Worm (Caenorhabditis elegans) whole organism, late embryonic: ENCODE results near the gene fbxb-98.

ENCODE experiments used
- ets-4 ChIP-seq: sonication (generic microtip); optimal IDR thresholded peaks from 2 replicates; lab custom pipeline; 2016; ENCODE audit warnings: missing genetic modification characterization, missing compliant biosample characterization
- fkh-10 ChIP-seq: fragments of 150-350 bp; optimal IDR thresholded peaks from 2 replicates; lab custom pipeline; 2014; ENCODE audit warnings: missing biosample characterization, missing genetic modification reagents, missing genetic modification characterization

DNA sequence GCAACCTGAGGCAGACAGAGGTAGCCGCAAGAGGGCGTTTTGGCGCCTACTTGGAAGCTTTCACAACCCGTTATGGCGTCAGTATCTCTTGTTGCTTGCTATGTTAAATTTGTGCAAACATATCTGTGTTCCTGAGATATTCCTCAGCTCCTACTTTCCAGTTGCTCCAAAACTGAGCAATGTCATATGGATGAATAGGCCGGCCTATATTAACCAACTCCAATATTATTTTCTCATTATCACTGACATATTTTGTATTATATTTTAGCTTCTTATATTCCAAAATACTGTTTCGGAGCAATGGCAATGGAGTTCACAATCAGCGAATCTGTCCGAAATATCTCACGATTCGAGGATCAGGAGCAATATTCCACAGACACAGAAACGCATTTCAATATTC lies 13.2 kb downstream of the fbxb-98 start, which contains the start of gene math-13:
- TF ChIP-seq ets-4 (tag; lab: Kevin White, UChicago), result no peak
- TF ChIP-seq fkh-10 (GFP tag; lab: Kevin White, UChicago), result no peak
